Worm (Caenorhabditis elegans): ENCODE data around the gene R04D3.4.
A peak's percentile ranks its signal among the peaks of the same experiment; 100 is the strongest.

The R04D3.4 gene

ce11 chrX:13310763-13311162 is 22.1 kb upstream of the R04D3.4 start (continued):
- TF ChIP-seq skn-1 (tag; optimal IDR thresholded peaks at IDR 0.05) (no peak), duxl-1 (tag; optimal IDR thresholded peaks at IDR 0.05; ENCODE audit: poor library complexity) (no peak), nhr-102 (tag; optimal IDR thresholded peaks at IDR 0.05) (peak; percentile 74), pha-4 (GFP tag; IDR thresholded peaks at IDR 0.05) (no peak), pha-4 (tag; optimal IDR thresholded peaks at IDR 0.05) (no peak), unc-39 (tag; optimal IDR thresholded peaks at IDR 0.05) (no peak), zfp-2 (tag; optimal IDR thresholded peaks at IDR 0.05) (no peak), Y48G9A.11 (GFP tag; IDR thresholded peaks at IDR 0.05) (no peak), nhr-77 (tag; optimal IDR thresholded peaks at IDR 0.05) (peak; percentile 70), sdz-12 (GFP tag; optimal IDR thresholded peaks at IDR 0.05) (no peak), spr-1 (tag; optimal IDR thresholded peaks at IDR 0.05) (no peak), fkh-10 (GFP tag; optimal IDR thresholded peaks at IDR 0.05) (no peak), ama-1 (optimal IDR thresholded peaks at IDR 0.05) (no peak), lsy-2 (tag; optimal IDR thresholded peaks at IDR 0.05) (no peak), set-16 (GFP tag; IDR thresholded peaks at IDR 0.05) (no peak), dpl-1 (GFP tag; optimal IDR thresholded peaks at IDR 0.05) (no peak), dmd-9 (GFP tag; IDR thresholded peaks at IDR 0.05) (no peak), F10B5.3 (tag; optimal IDR thresholded peaks at IDR 0.05) (no peak), unc-62 (GFP tag; optimal IDR thresholded peaks at IDR 0.05 in 1 of 2) (no peak), unc-62 (tag; optimal IDR thresholded peaks at IDR 0.05) (no peak), egl-27 (tag; optimal IDR thresholded peaks at IDR 0.05) (no peak), ceh-82 (tag; optimal IDR thresholded peaks at IDR 0.05) (no peak), zip-2 (tag; optimal IDR thresholded peaks at IDR 0.05) (peak; percentile 27), Y75B8A.6 (GFP tag; IDR thresholded peaks at IDR 0.05) (no peak), hlh-11 (tag; optimal IDR thresholded peaks at IDR 0.05) (peak; percentile 91), tag-97 (GFP tag; IDR thresholded peaks at IDR 0.05) (no peak), mep-1 (tag; optimal IDR thresholded peaks at IDR 0.05) (peak; percentile 34), F37D6.2 (tag; optimal IDR thresholded peaks at IDR 0.05) (no peak), madf-9 (GFP tag; conservative IDR thresholded peaks at IDR 0.05) (no peak), T20F7.1 (GFP tag; optimal IDR thresholded peaks at IDR 0.05) (no peak), snpc-1.2 (GFP tag; IDR thresholded peaks at IDR 0.05) (no peak), fos-1 (tag; optimal IDR thresholded peaks at IDR 0.05) (no peak), D1046.2 (GFP tag; IDR thresholded peaks at IDR 0.05) (no peak), ztf-7 (tag; optimal IDR thresholded peaks at IDR 0.05) (no peak), egl-43 (GFP tag; IDR thresholded peaks at IDR 0.05) (no peak), mdl-1 (tag; optimal IDR thresholded peaks at IDR 0.05) (peak in 1 of 2 experiments; percentile 62), mdt-29 (GFP tag; IDR thresholded peaks at IDR 0.05) (no peak), F26F4.8 (GFP tag; conservative IDR thresholded peaks at IDR 0.05) (no peak)

- TF ChIP-seq nhr-42 (GFP tag; IDR thresholded peaks at IDR 0.05) (no peak), pha-4 (GFP tag; IDR thresholded peaks at IDR 0.05) (no peak), pha-4 (tag; optimal IDR thresholded peaks at IDR 0.05) (no peak), F10B5.3 (tag; optimal IDR thresholded peaks at IDR 0.05) (no peak), nhr-41 (GFP tag; IDR thresholded peaks at IDR 0.05) (no peak), nhr-6 (tag; optimal IDR thresholded peaks at IDR 0.05) (no peak), nhr-76 (tag; optimal IDR thresholded peaks at IDR 0.05) (no peak), lin-13 (GFP tag; optimal IDR thresholded peaks at IDR 0.05) (no peak), vab-7 (GFP tag; IDR thresholded peaks at IDR 0.05) (no peak), sdz-12 (GFP tag; optimal IDR thresholded peaks at IDR 0.05) (no peak), zip-11 (GFP tag; IDR thresholded peaks at IDR 0.05) (no peak)
Measured at ce11 chrX:13308745-13309144, 20.1 kb upstream of the R04D3.4 start, which contains the start of gene srxa-8. Gene srxa-8 (minus strand): TSS chrX:13308845.

Data from whole organism, L4 larva.